Worm (Caenorhabditis elegans) whole organism, young adult: ENCODE results near the gene rga-1.
A peak's percentile ranks its signal among the peaks of the same experiment; 100 is the strongest.

Source experiments
- B0261.1 ChIP-seq: sonication (generic microtip); optimal IDR thresholded peaks from 2 replicates; lab custom pipeline; 2016; ENCODE audit warnings: mild to moderate bottlenecking, missing genetic modification characterization, moderate library complexity, missing compliant biosample characterization
- C17E4.6 ChIP-seq: fragments of 200-800 bp; sonication (Bioruptor generic); IDR thresholded peaks from 2 replicates; pipeline ENCODE4 v1.3.6; 2022; ENCODE audit warnings: missing genetic modification reagents, missing genetic modification characterization, missing compliant biosample characterization
- D2030.7 ChIP-seq: fragments of 200-800 bp; sonication (Bioruptor generic); IDR thresholded peaks from 2 replicates; pipeline ENCODE4 v1.3.6; 2022; ENCODE audit warnings: missing genetic modification reagents, missing genetic modification characterization, missing compliant biosample characterization
- F23B12.7 ChIP-seq: sonication (generic microtip); optimal IDR thresholded peaks from 2 replicates; lab custom pipeline; 2017; ENCODE audit warnings: missing genetic modification characterization, mild to moderate bottlenecking, missing compliant biosample characterization, antibody characterized with exemption, moderate library complexity; ENCODE audit not compliant: insufficient read depth
- F37B4.10 ChIP-seq: fragments of 200-800 bp; sonication (Bioruptor generic); IDR thresholded peaks from 2 replicates; pipeline ENCODE4 v1.3.6; 2022; ENCODE audit warnings: missing genetic modification characterization, missing compliant biosample characterization
- F49E8.2 ChIP-seq: sonication (generic microtip); optimal IDR thresholded peaks from 3 replicates; lab custom pipeline; 2017; ENCODE audit warnings: missing genetic modification characterization, mild to moderate bottlenecking, missing compliant biosample characterization, antibody characterized with exemption, moderate library complexity; ENCODE audit not compliant: insufficient read depth
- K12H6.12 ChIP-seq: fragments of 200-800 bp; sonication (Bioruptor generic); optimal IDR thresholded peaks from 2 replicates; lab custom pipeline; 2018; ENCODE audit warnings: mild to moderate bottlenecking, missing genetic modification characterization, missing compliant biosample characterization
- T07F8.4 ChIP-seq: sonication (generic microtip); optimal IDR thresholded peaks from 2 replicates; lab custom pipeline; 2016; ENCODE audit warnings: mild to moderate bottlenecking, missing genetic modification characterization, moderate library complexity, missing compliant biosample characterization
- Y67H2A.10 ChIP-seq: fragments of 200-800 bp; sonication (Bioruptor generic); conservative IDR thresholded peaks from 2 replicates; pipeline ENCODE4 v1.3.6; 2022; ENCODE audit warnings: missing genetic modification reagents, missing genetic modification characterization, missing compliant biosample characterization
- Y79H2A.3 ChIP-seq: fragments of 200-800 bp; sonication (Bioruptor generic); conservative IDR thresholded peaks from 2 replicates; pipeline ENCODE4 v1.3.6; 2022; ENCODE audit warnings: missing genetic modification reagents, missing genetic modification characterization, missing compliant biosample characterization
- akir-1 ChIP-seq: fragments of 200-800 bp; sonication (Bioruptor generic); optimal IDR thresholded peaks from 2 replicates; lab custom pipeline; 2018; ENCODE audit warnings: mild to moderate bottlenecking, missing genetic modification characterization, moderate library complexity, missing compliant biosample characterization
- aptf-3 ChIP-seq: fragments of 200-800 bp; sonication (Bioruptor generic); IDR thresholded peaks from 2 replicates; pipeline ENCODE4 v1.3.6; 2022; ENCODE audit warnings: missing genetic modification characterization, missing compliant biosample characterization
- atf-7 ChIP-seq: sonication (generic microtip); optimal IDR thresholded peaks from 2 replicates; lab custom pipeline; 2017; ENCODE audit warnings: mild to moderate bottlenecking, missing genetic modification characterization, missing compliant biosample characterization
- athp-1 ChIP-seq: sonication (generic microtip); optimal IDR thresholded peaks from 2 replicates; lab custom pipeline; 2017; ENCODE audit warnings: mild to moderate bottlenecking, missing genetic modification characterization, missing compliant biosample characterization
- attf-6 ChIP-seq: fragments of 200-800 bp; sonication (Bioruptor generic); IDR thresholded peaks from 2 replicates; pipeline ENCODE4 v1.3.6; 2022; ENCODE audit warnings: missing genetic modification reagents, missing genetic modification characterization, missing compliant biosample characterization
- bed-1 ChIP-seq: fragments of 200-800 bp; sonication (Bioruptor generic); IDR thresholded peaks from 2 replicates; pipeline ENCODE4 v1.3.6; 2022; ENCODE audit warnings: missing genetic modification reagents, missing genetic modification characterization, missing compliant biosample characterization
- ccch-3 ChIP-seq: fragments of 200-800 bp; sonication (Bioruptor generic); optimal IDR thresholded peaks from 2 replicates; lab custom pipeline; 2018; ENCODE audit warnings: mild to moderate bottlenecking, missing genetic modification characterization, missing compliant biosample characterization
- ceh-79 ChIP-seq: sonication (generic microtip); optimal IDR thresholded peaks from 2 replicates; lab custom pipeline; 2017; ENCODE audit warnings: mild to moderate bottlenecking, missing genetic modification characterization, missing compliant biosample characterization
- chd-7 ChIP-seq: sonication (generic microtip); optimal IDR thresholded peaks from 2 replicates; lab custom pipeline; 2016; ENCODE audit warnings: mild to moderate bottlenecking, missing genetic modification characterization, moderate library complexity, missing compliant biosample characterization
- dox-1 ChIP-seq: fragments of 200-800 bp; sonication (Bioruptor generic); IDR thresholded peaks from 2 replicates; pipeline ENCODE4 v1.3.6; 2022; ENCODE audit warnings: missing genetic modification reagents, missing genetic modification characterization, missing compliant biosample characterization
- efl-1 ChIP-seq: fragments of 150-350 bp; optimal IDR thresholded peaks from 2 replicates; lab custom pipeline; 2014; ENCODE audit warnings: missing biosample characterization, missing genetic modification reagents, missing genetic modification characterization
- egrh-3 ChIP-seq: fragments of 200-800 bp; sonication (Bioruptor generic); IDR thresholded peaks from 2 replicates; pipeline ENCODE4 v1.3.6; 2022; ENCODE audit warnings: missing genetic modification reagents, missing genetic modification characterization, missing compliant biosample characterization
- ekl-4 ChIP-seq: fragments of 200-800 bp; sonication (Bioruptor generic); IDR thresholded peaks from 2 replicates; pipeline ENCODE4 v1.3.6; 2022; ENCODE audit warnings: missing genetic modification reagents, missing genetic modification characterization, missing compliant biosample characterization
- ets-4 ChIP-seq: fragments of 200-800 bp; sonication (Bioruptor generic); optimal IDR thresholded peaks from 2 replicates; lab custom pipeline; 2018; ENCODE audit warnings: mild to moderate bottlenecking, missing genetic modification characterization, missing compliant biosample characterization
- fkh-3 ChIP-seq: sonication (generic microtip); optimal IDR thresholded peaks from 2 replicates; lab custom pipeline; 2016; ENCODE audit warnings: mild to moderate bottlenecking, missing genetic modification characterization, missing compliant biosample characterization
- gei-17 ChIP-seq: fragments of 200-800 bp; sonication (Bioruptor generic); optimal IDR thresholded peaks from 2 replicates; lab custom pipeline; 2018; ENCODE audit warnings: mild to moderate bottlenecking, missing genetic modification characterization, missing compliant biosample characterization
- hmg-1.2 ChIP-seq: fragments of 200-800 bp; sonication (Bioruptor generic); IDR thresholded peaks from 2 replicates; pipeline ENCODE4 v1.3.6; 2022; ENCODE audit warnings: missing genetic modification reagents, missing genetic modification characterization, missing compliant biosample characterization
- hmg-20 ChIP-seq: fragments of 200-800 bp; sonication (Bioruptor generic); IDR thresholded peaks from 2 replicates; pipeline ENCODE4 v1.3.6; 2022; ENCODE audit warnings: missing genetic modification reagents, missing genetic modification characterization, missing compliant biosample characterization
- lin-26 ChIP-seq: fragments of 200-800 bp; sonication (Bioruptor generic); IDR thresholded peaks from 2 replicates; pipeline ENCODE4 v1.3.6; 2022; ENCODE audit warnings: missing genetic modification reagents, missing genetic modification characterization, missing compliant biosample characterization
- lin-40 ChIP-seq: sonication (generic microtip); optimal IDR thresholded peaks from 2 replicates; lab custom pipeline; 2016; ENCODE audit warnings: missing genetic modification characterization, mild to moderate bottlenecking, missing compliant biosample characterization, missing genotype, missing genetic modification reagents
- lin-54 ChIP-seq: fragments of 200-800 bp; sonication (Bioruptor generic); optimal IDR thresholded peaks from 2 replicates; lab custom pipeline; 2018; ENCODE audit warnings: mild to moderate bottlenecking, missing genetic modification characterization, missing compliant biosample characterization
- lir-1 ChIP-seq: fragments of 200-800 bp; sonication (Bioruptor generic); conservative IDR thresholded peaks from 2 replicates; pipeline ENCODE4 v1.3.6; 2022; ENCODE audit warnings: missing genetic modification reagents, missing genetic modification characterization, missing compliant biosample characterization
- lsy-27 ChIP-seq: sonication (generic microtip); optimal IDR thresholded peaks from 2 replicates; lab custom pipeline; 2017; ENCODE audit warnings: missing genetic modification characterization, mild to moderate bottlenecking, missing compliant biosample characterization, antibody characterized with exemption, missing genotype, borderline replicate concordance; ENCODE audit not compliant: insufficient read depth
- nhr-120 ChIP-seq: fragments of 200-800 bp; sonication (Bioruptor generic); IDR thresholded peaks from 2 replicates; pipeline ENCODE4 v1.3.6; 2022; ENCODE audit warnings: missing genetic modification characterization, missing compliant biosample characterization
- nhr-80 ChIP-seq: sonication (generic microtip); optimal IDR thresholded peaks from 2 replicates; lab custom pipeline; 2016; ENCODE audit warnings: missing genetic modification characterization, missing compliant biosample characterization
- rec-8 ChIP-seq, 2 experiments: sonication (generic microtip); optimal IDR thresholded peaks; 2 replicates each; lab custom pipeline; 2016; ENCODE audit warnings: mild to moderate bottlenecking in 2 of 2, missing genetic modification characterization in 2 of 2, missing genetic modification reagents in 2 of 2, missing genotype in 2 of 2, missing biosample characterization in 1 of 2, missing compliant biosample characterization in 1 of 2, moderate library complexity in 1 of 2
- sea-2 ChIP-seq: fragments of 200-800 bp; sonication (Bioruptor generic); IDR thresholded peaks from 2 replicates; pipeline ENCODE4 v1.3.6; 2022; ENCODE audit warnings: missing genetic modification characterization, missing compliant biosample characterization
- snpc-1.3 ChIP-seq: sonication (generic microtip); optimal IDR thresholded peaks from 2 replicates; lab custom pipeline; 2017; ENCODE audit warnings: missing genetic modification characterization, mild to moderate bottlenecking, missing compliant biosample characterization, antibody characterized with exemption, moderate library complexity, missing genotype, missing genetic modification reagents; ENCODE audit not compliant: insufficient read depth
- snpc-3.4 ChIP-seq: sonication (generic microtip); optimal IDR thresholded peaks from 2 replicates; lab custom pipeline; 2017; ENCODE audit warnings: missing genetic modification characterization, mild to moderate bottlenecking, missing compliant biosample characterization, antibody characterized with exemption, moderate library complexity, missing genotype, missing genetic modification reagents
- tbp1 ChIP-seq: fragments of 200-800 bp; sonication (Bioruptor generic); optimal IDR thresholded peaks from 2 replicates; lab custom pipeline; 2018; ENCODE audit warnings: mild to moderate bottlenecking, missing genetic modification characterization, missing compliant biosample characterization
- unc-62 ChIP-seq: fragments of 150-350 bp; optimal IDR thresholded peaks from 2 replicates; lab custom pipeline; 2014; ENCODE audit warnings: missing biosample characterization, missing genetic modification reagents, missing genetic modification characterization

Gene rga-1

DNA sequence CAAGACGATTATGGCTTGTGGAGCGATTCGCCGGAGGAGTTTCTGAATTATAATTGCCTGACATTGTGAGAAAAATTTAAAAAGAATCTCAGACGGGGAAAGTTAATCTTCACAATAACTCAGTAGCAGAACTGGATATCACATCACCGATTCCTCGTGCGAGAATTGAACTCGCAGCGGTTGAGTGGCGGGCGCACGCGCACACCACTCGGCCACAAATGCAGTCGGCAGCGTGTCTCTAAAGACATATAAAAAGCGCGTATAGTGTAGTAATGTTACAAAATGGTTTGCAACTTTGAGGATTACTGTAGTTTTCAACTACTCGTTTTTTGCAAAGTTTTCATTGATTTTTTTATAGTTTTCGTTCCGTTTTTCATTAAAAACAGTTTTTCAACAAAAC, 19.9 kb downstream of the rga-1 start (continued):
- TF ChIP-seq dox-1 (GFP tag; lab: Robert Waterston, UW): peak; percentile 94
- peak; percentile 97 for TF ChIP-seq nhr-120 (GFP tag; lab: Robert Waterston, UW)

DNA sequence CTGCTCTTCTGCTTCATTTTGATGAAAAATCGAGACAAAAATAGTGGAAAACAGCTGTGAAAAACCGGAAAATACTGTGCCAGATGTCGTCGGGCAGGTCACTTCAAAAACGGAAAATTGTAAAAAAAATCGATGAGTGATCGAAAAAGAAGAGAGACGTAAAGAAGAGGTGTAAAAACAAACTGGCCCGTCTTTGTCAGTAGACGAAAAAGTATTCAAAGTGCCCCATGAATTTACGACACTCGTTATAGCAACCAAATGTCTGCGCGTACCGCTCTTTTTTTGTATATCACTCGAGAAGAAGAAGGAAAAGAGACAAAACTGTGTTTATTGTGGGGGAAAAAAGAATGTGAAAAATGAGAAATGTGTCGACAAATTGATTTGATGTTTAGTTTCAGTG, 20.5 kb downstream of the rga-1 start, which contains the start of gene twk-5:
Gene twk-5, minus strand, starts transcription at position 101 of the 400 bp plus-strand sequence.
- no peak for TF ChIP-seq sea-2 (GFP tag; lab: Robert Waterston, UW)
- TF ChIP-seq akir-1 (GFP tag; lab: Kevin White, UChicago): no peak
- no peak for TF ChIP-seq F49E8.2 (tag; lab: Kevin White, UChicago)

DNA sequence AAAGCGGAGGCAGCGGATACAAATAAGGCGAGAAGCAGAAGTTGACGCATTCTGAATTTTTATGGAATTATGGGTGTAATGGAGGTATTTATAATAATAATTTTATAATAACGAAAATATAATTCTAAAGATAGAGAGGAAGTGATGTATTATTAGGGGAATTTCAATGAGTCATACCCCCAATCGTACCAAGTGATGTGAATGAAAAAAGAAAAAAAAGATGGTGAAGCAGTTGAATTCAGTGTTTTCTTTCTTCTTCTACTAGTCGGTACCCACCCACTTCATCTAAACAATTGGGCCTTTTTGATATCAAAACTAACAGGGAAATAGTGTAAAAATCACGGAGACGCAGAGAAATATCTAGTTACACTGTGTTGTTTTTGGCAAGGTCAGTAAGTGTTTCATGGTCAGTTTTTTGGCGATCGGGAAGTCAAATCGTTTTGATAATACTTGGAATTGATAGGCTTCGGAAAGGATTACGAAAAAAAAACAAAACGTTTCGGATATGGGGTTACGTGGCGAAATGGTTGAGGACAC, 22.1 kb downstream of the rga-1 start, which contains the start of gene ttr-18:
Gene ttr-18, minus strand, starts transcription at position 51 of the 537 bp plus-strand sequence.
- TF ChIP-seq hmg-1.2 (peak; percentile 47; the same call in 1 of the 2 replicates), efl-1 (GFP tag; lab: Kevin White, UChicago) (no peak)

DNA sequence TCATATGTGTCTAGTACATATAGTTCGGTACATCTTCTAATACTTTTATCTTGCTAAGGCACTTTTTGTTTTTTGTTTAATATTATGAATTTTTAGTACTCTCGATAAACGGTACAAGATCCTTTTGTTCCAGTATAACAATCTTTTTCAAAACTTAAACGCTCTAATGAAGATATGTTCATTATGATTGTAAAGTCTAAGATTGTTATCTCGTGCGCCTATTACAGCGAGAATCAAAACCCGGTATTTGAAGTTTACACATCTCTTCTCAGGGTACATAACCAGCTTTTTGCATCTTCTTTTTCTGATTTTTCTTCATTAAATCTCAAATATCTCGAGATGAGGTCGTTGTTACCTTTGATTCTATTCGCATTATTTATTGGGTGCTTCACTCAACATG, 23.3 kb downstream of the rga-1 start, which contains the start of gene B0334.13:
Gene B0334.13, plus strand, starts transcription at position 301 of the 400 bp plus-strand sequence.
- TF ChIP-seq Y67H2A.10 (GFP tag; lab: Robert Waterston, UW) (no peak), lsy-27 (tag; lab: Kevin White, UChicago) (no peak), D2030.7 (GFP tag; lab: Robert Waterston, UW) (no peak), snpc-3.4 (tag; lab: Kevin White, UChicago) (no peak), C17E4.6 (GFP tag; lab: Robert Waterston, UW) (no peak), bed-1 (no peak), lir-1 (GFP tag; lab: Robert Waterston, UW) (no peak), K12H6.12 (tag; lab: Kevin White, UChicago) (no peak), unc-62 (GFP tag; lab: Kevin White, UChicago) (no peak), ceh-79 (tag; lab: Kevin White, UChicago) (no peak), attf-6 (no peak), gei-17 (GFP tag; lab: Kevin White, UChicago) (no peak)

DNA sequence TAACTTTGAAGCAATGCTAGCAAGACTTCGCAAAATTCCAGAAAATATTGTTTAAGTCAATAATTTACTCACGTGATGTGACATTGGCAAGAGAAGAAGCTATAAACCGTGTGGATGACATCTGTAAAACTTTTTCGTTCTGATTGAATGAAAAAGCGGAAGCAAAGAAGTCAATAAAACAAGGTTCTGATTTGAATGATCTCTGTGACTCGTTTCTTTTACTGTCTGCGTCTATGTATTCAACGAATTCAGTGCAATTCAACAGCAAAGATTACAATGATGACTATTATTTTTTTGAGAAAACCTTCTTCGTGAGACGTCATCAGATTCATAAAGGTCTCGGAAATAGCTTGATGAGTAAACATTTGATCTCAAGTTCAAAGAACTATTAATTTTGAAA, 28.1 kb downstream of the rga-1 start, which contains the start of gene hacl-1:
Gene hacl-1, minus strand, starts transcription at position 121 of the 400 bp plus-strand sequence.
- no peak for TF ChIP-seq efl-1 (GFP tag; lab: Kevin White, UChicago)
- no peak; the same call in 1 of the 2 replicates for TF ChIP-seq hmg-1.2
- no peak for TF ChIP-seq tbp1 (GFP tag; lab: Kevin White, UChicago)
- peak; percentile 6 for TF ChIP-seq lin-54 (GFP tag; lab: Kevin White, UChicago)
- TF ChIP-seq egrh-3 (GFP tag; lab: Robert Waterston, UW): no peak
- no peak for TF ChIP-seq atf-7 (tag; lab: Kevin White, UChicago)
- peak; percentile 21 for TF ChIP-seq nhr-80 (tag; lab: Kevin White, UChicago)
- TF ChIP-seq Y79H2A.3: no peak
- no peak for TF ChIP-seq B0261.1
- TF ChIP-seq ets-4 (GFP tag; lab: Kevin White, UChicago): no peak
- TF ChIP-seq lin-40 (tag; lab: Kevin White, UChicago): peak; percentile 9
- TF ChIP-seq F23B12.7 (tag; lab: Kevin White, UChicago): no peak
- no peak for TF ChIP-seq lin-26 (GFP tag; lab: Robert Waterston, UW)
- TF ChIP-seq athp-1 (tag; lab: Kevin White, UChicago): no peak
- TF ChIP-seq rec-8 (tag; optimal IDR thresholded peaks at IDR 0.05; lab: Kevin White, UChicago): no peak
- no peak for TF ChIP-seq chd-7 (tag; lab: Kevin White, UChicago)
- no peak for TF ChIP-seq T07F8.4 (tag; lab: Kevin White, UChicago)
- no peak for TF ChIP-seq aptf-3 (GFP tag; lab: Robert Waterston, UW)
- TF ChIP-seq snpc-1.3: no peak
- no peak for TF ChIP-seq F37B4.10 (GFP tag; lab: Robert Waterston, UW)
- no peak for TF ChIP-seq hmg-20
- TF ChIP-seq ccch-3 (GFP tag; lab: Kevin White, UChicago): no peak
- no peak for TF ChIP-seq ekl-4 (GFP tag; lab: Robert Waterston, UW)
- no peak for TF ChIP-seq fkh-3 (tag; lab: Kevin White, UChicago)
